Worm (Caenorhabditis elegans) whole organism, mixed stage, embryonic: Measurements from ENCODE around the gene mrpl-28.

ENCODE experiments used
- M03D4.4 ChIP-seq: sonication (generic microtip); optimal IDR thresholded peaks from 2 replicates; lab custom pipeline; 2017; ENCODE audit warnings: mild to moderate bottlenecking, missing genetic modification characterization, missing compliant biosample characterization
- bed-3 ChIP-seq: fragments of 200-800 bp; sonication (Bioruptor generic); optimal IDR thresholded peaks from 3 replicates; lab custom pipeline; 2018; ENCODE audit warnings: mild to moderate bottlenecking, missing genetic modification characterization, moderate library complexity, missing compliant biosample characterization
- blmp-1 ChIP-seq: fragments of 150-350 bp; optimal IDR thresholded peaks from 2 replicates; lab custom pipeline; 2014; ENCODE audit warnings: missing biosample characterization, missing genetic modification characterization
- ceh-39 ChIP-seq: fragments of 150-350 bp; optimal IDR thresholded peaks from 2 replicates; lab custom pipeline; 2014; ENCODE audit warnings: missing biosample characterization, missing genetic modification characterization
- ceh-43 ChIP-seq: fragments of 200-800 bp; sonication (Bioruptor generic); optimal IDR thresholded peaks from 2 replicates; lab custom pipeline; 2018; ENCODE audit warnings: mild to moderate bottlenecking, missing genetic modification characterization, moderate library complexity, missing compliant biosample characterization
- ceh-83 ChIP-seq: fragments of 200-800 bp; sonication (Bioruptor generic); optimal IDR thresholded peaks from 2 replicates; lab custom pipeline; 2018; ENCODE audit warnings: mild to moderate bottlenecking, missing genetic modification characterization, missing compliant biosample characterization
- ces-1 ChIP-seq: fragments of 150-350 bp; optimal IDR thresholded peaks from 2 replicates; lab custom pipeline; 2014; ENCODE audit warnings: missing biosample characterization, missing genetic modification reagents, missing genetic modification characterization
- cnd-1 ChIP-seq: fragments of 200-800 bp; sonication (Bioruptor generic); optimal IDR thresholded peaks from 2 replicates; lab custom pipeline; 2018; ENCODE audit warnings: mild to moderate bottlenecking, missing genetic modification characterization, missing compliant biosample characterization
- drap-1 ChIP-seq: fragments of 200-800 bp; sonication (Bioruptor generic); optimal IDR thresholded peaks from 3 replicates; lab custom pipeline; 2018; ENCODE audit warnings: mild to moderate bottlenecking, missing genetic modification characterization, missing compliant biosample characterization
- elt-1 ChIP-seq: sonication (generic microtip); optimal IDR thresholded peaks from 2 replicates; lab custom pipeline; 2017; ENCODE audit warnings: missing genetic modification characterization, mild to moderate bottlenecking, missing compliant biosample characterization, antibody characterized with exemption, moderate library complexity, borderline replicate concordance; ENCODE audit not compliant: insufficient read depth
- elt-3 ChIP-seq: fragments of 150-350 bp; optimal IDR thresholded peaks from 2 replicates; lab custom pipeline; 2014; ENCODE audit warnings: missing biosample characterization, missing genetic modification characterization
- flh-1 ChIP-seq: fragments of 200-800 bp; sonication (Bioruptor generic); optimal IDR thresholded peaks from 2 replicates; lab custom pipeline; 2018; ENCODE audit warnings: mild to moderate bottlenecking, missing genetic modification characterization, moderate library complexity, missing compliant biosample characterization
- ham-2 ChIP-seq: fragments of 200-800 bp; sonication (Bioruptor generic); optimal IDR thresholded peaks from 2 replicates; lab custom pipeline; 2018; ENCODE audit warnings: mild to moderate bottlenecking, missing genetic modification characterization, missing compliant biosample characterization
- hlh-1 ChIP-seq: fragments of 150-350 bp; optimal IDR thresholded peaks from 2 replicates; lab custom pipeline; 2014; ENCODE audit warnings: missing biosample characterization, missing genetic modification reagents, missing genetic modification characterization
- lin-13 ChIP-seq: fragments of 150-350 bp; optimal IDR thresholded peaks from 2 replicates; lab custom pipeline; 2014; ENCODE audit warnings: missing biosample characterization, missing genetic modification characterization
- lin-32 ChIP-seq: fragments of 200-800 bp; sonication (Bioruptor generic); optimal IDR thresholded peaks from 2 replicates; lab custom pipeline; 2018; ENCODE audit warnings: mild to moderate bottlenecking, missing genetic modification characterization, missing compliant biosample characterization
- lsy-2 ChIP-seq: fragments of 150-350 bp; optimal IDR thresholded peaks from 2 replicates; lab custom pipeline; 2014; ENCODE audit warnings: missing biosample characterization, missing genetic modification characterization
- mab-5 ChIP-seq: fragments of 150-350 bp; optimal IDR thresholded peaks from 2 replicates; lab custom pipeline; 2014; ENCODE audit warnings: missing biosample characterization, missing genetic modification characterization
- mep-1 ChIP-seq: fragments of 150-350 bp; optimal IDR thresholded peaks from 2 replicates; lab custom pipeline; 2017; ENCODE audit warnings: missing biosample characterization, missing genetic modification reagents, missing genetic modification characterization, inconsistent platforms
- mls-2 ChIP-seq: sonication (generic microtip); optimal IDR thresholded peaks from 2 replicates; lab custom pipeline; 2016; ENCODE audit warnings: mild to moderate bottlenecking, missing genetic modification characterization, moderate library complexity, missing compliant biosample characterization
- nhr-12 ChIP-seq: fragments of 150-350 bp; optimal IDR thresholded peaks from 2 replicates; lab custom pipeline; 2014; ENCODE audit warnings: missing biosample characterization, missing genetic modification characterization
- nhr-2 ChIP-seq: fragments of 150-350 bp; optimal IDR thresholded peaks from 2 replicates; lab custom pipeline; 2014; ENCODE audit warnings: missing biosample characterization, missing genetic modification characterization
- nhr-237 ChIP-seq: fragments of 150-350 bp; optimal IDR thresholded peaks from 2 replicates; lab custom pipeline; 2014; ENCODE audit warnings: missing biosample characterization, missing genetic modification characterization
- nhr-28 ChIP-seq: fragments of 150-350 bp; optimal IDR thresholded peaks from 2 replicates; lab custom pipeline; 2014; ENCODE audit warnings: missing biosample characterization, missing genetic modification characterization
- nhr-76 ChIP-seq: sonication (generic microtip); optimal IDR thresholded peaks from 2 replicates; lab custom pipeline; 2017; ENCODE audit warnings: missing biosample characterization, missing genetic modification characterization
- pha-4 ChIP-seq: fragments of 150-350 bp; optimal IDR thresholded peaks from 2 replicates; lab custom pipeline; 2018; ENCODE audit warnings: missing biosample characterization, missing genetic modification reagents, missing genetic modification characterization
- sem-2 ChIP-seq: fragments of 200-800 bp; sonication (Bioruptor generic); optimal IDR thresholded peaks from 2 replicates; lab custom pipeline; 2018; ENCODE audit warnings: mild to moderate bottlenecking, missing genetic modification characterization, missing compliant biosample characterization
- snpc-4 ChIP-seq: fragments of 150-350 bp; optimal IDR thresholded peaks from 2 replicates; lab custom pipeline; 2014; ENCODE audit warnings: missing biosample characterization, missing genetic modification characterization
- sptf-1 ChIP-seq: sonication (generic microtip); optimal IDR thresholded peaks from 2 replicates; lab custom pipeline; 2017; ENCODE audit warnings: mild to moderate bottlenecking, missing genetic modification characterization, moderate library complexity, missing compliant biosample characterization
- tbx-8 ChIP-seq: fragments of 200-800 bp; sonication (Bioruptor generic); optimal IDR thresholded peaks from 2 replicates; lab custom pipeline; 2018; ENCODE audit warnings: mild to moderate bottlenecking, missing genetic modification characterization, moderate library complexity, missing compliant biosample characterization
- unc-120 ChIP-seq: sonication (generic microtip); optimal IDR thresholded peaks from 2 replicates; lab custom pipeline; 2017; ENCODE audit warnings: missing genetic modification characterization, missing compliant biosample characterization; ENCODE audit not compliant: poor library complexity, severe bottlenecking
- unc-39 ChIP-seq: fragments of 150-350 bp; optimal IDR thresholded peaks from 2 replicates; lab custom pipeline; 2014; ENCODE audit warnings: missing biosample characterization, missing genetic modification characterization
- unc-62 ChIP-seq: fragments of 150-350 bp; optimal IDR thresholded peaks from 2 replicates; lab custom pipeline; 2014; ENCODE audit warnings: missing biosample characterization, missing genetic modification reagents, missing genetic modification characterization
- zip-8 ChIP-seq: fragments of 150-350 bp; optimal IDR thresholded peaks from 2 replicates; lab custom pipeline; 2014; ENCODE audit warnings: missing biosample characterization, missing genetic modification characterization
- ztf-11 ChIP-seq: fragments of 150-350 bp; optimal IDR thresholded peaks from 2 replicates; lab custom pipeline; 2014; ENCODE audit warnings: missing biosample characterization, missing genetic modification characterization

mrpl-28 gene

DNA sequence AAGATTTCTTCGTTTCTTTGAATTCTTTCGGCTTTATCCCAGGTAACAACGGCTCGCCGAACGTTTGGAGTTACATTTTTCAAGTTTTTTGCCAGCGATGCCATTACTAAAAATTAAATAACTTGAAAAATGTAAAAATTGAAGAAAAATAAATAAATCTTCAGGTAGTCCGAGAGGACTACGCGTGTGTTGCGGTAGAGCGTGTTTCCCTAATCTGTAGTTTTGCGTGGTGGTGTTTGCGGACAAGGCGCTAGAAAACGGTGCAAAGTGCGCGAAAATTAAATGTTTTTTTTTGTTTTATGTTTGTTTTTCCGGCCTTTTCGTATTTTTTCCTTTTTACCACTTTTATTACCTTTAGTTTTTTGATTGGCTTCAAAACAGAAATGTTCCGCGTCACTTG lies at the start of gene mrpl-28:
Gene mrpl-28 (minus strand): TSS at position 106 of the 400 bp plus-strand sequence.
- TF ChIP-seq ceh-39 (tag; lab: Kevin White, UChicago): peak; percentile 74
- no peak for TF ChIP-seq nhr-12 (tag; lab: Kevin White, UChicago)
- TF ChIP-seq blmp-1 (tag; lab: Kevin White, UChicago): no peak
- TF ChIP-seq mls-2: no peak
- TF ChIP-seq ces-1 (GFP tag; lab: Kevin White, UChicago): peak; percentile 81
- TF ChIP-seq sem-2: no peak
- TF ChIP-seq lin-13 (tag; lab: Kevin White, UChicago): peak; percentile 93
- TF ChIP-seq unc-39 (tag; lab: Kevin White, UChicago): no peak
- TF ChIP-seq M03D4.4 (tag; lab: Kevin White, UChicago): no peak
- no peak for TF ChIP-seq unc-120 (tag; lab: Kevin White, UChicago)
- TF ChIP-seq lin-32 (GFP tag; lab: Kevin White, UChicago): no peak
- peak; percentile 15 for TF ChIP-seq sptf-1 (tag; lab: Kevin White, UChicago)
- no peak for TF ChIP-seq ham-2 (GFP tag; lab: Kevin White, UChicago)
- no peak for TF ChIP-seq nhr-2 (tag; lab: Kevin White, UChicago)
- TF ChIP-seq cnd-1 (tag; lab: Kevin White, UChicago): no peak
- TF ChIP-seq nhr-28 (tag; lab: Kevin White, UChicago): no peak
- no peak for TF ChIP-seq bed-3 (GFP tag; lab: Kevin White, UChicago)
- no peak for TF ChIP-seq snpc-4 (tag; lab: Kevin White, UChicago)
- no peak for TF ChIP-seq tbx-8
- TF ChIP-seq nhr-76 (tag; lab: Kevin White, UChicago): no peak
- TF ChIP-seq hlh-1 (tag; lab: Kevin White, UChicago): peak; percentile 29
- no peak for TF ChIP-seq elt-3
- TF ChIP-seq mep-1 (tag; lab: Kevin White, UChicago): peak; percentile 78
- TF ChIP-seq unc-62 (GFP tag; lab: Kevin White, UChicago): no peak
- no peak for TF ChIP-seq ztf-11
- TF ChIP-seq flh-1: no peak
- TF ChIP-seq zip-8: no peak
- no peak for TF ChIP-seq ceh-43 (GFP tag; lab: Kevin White, UChicago)
- TF ChIP-seq mab-5 (tag; lab: Kevin White, UChicago): no peak
- TF ChIP-seq ceh-83 (GFP tag; lab: Kevin White, UChicago): no peak
- TF ChIP-seq drap-1 (GFP tag; lab: Kevin White, UChicago): no peak
- TF ChIP-seq nhr-237: peak; percentile 84
- TF ChIP-seq pha-4 (tag; lab: Kevin White, UChicago): peak; percentile 86
- no peak for TF ChIP-seq elt-1
- TF ChIP-seq lsy-2 (tag; lab: Kevin White, UChicago): peak; percentile 75

DNA sequence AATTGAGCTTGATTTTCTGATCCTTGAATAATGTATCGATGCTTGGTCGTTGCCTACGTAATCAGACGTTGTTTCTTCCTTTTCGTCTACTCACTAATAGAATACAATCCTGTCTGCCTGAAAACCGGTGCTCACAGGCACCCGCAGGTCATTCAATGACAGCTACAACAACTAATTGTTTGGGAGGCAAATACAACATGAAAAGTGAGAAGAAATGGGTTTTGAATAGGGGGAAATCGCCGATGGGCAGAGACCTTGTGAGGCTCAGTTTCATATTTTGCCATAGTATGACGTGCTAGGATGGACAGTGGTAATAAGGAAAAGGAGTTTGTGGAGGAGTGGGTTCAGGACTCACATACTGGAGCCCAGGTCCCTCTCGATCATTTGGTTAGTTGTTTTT lies 40.9 kb upstream of the mrpl-28 start, which contains the start of gene chs-2:
Gene chs-2 (plus strand): TSS at position 301 of the 400 bp plus-strand sequence.
- TF ChIP-seq ceh-83 (GFP tag; lab: Kevin White, UChicago): no peak
- TF ChIP-seq hlh-1 (tag; lab: Kevin White, UChicago): no peak
- TF ChIP-seq snpc-4 (tag; lab: Kevin White, UChicago): no peak
- no peak for TF ChIP-seq lsy-2 (tag; lab: Kevin White, UChicago)
- TF ChIP-seq mls-2: no peak
- no peak for TF ChIP-seq blmp-1 (tag; lab: Kevin White, UChicago)
- TF ChIP-seq cnd-1 (tag; lab: Kevin White, UChicago): no peak
- no peak for TF ChIP-seq mep-1 (tag; lab: Kevin White, UChicago)
- no peak for TF ChIP-seq ham-2 (GFP tag; lab: Kevin White, UChicago)
- TF ChIP-seq nhr-237: no peak
- TF ChIP-seq nhr-76 (tag; lab: Kevin White, UChicago): no peak
- no peak for TF ChIP-seq ceh-39 (tag; lab: Kevin White, UChicago)
- TF ChIP-seq mab-5 (tag; lab: Kevin White, UChicago): no peak
- no peak for TF ChIP-seq ces-1 (GFP tag; lab: Kevin White, UChicago)
- no peak for TF ChIP-seq M03D4.4 (tag; lab: Kevin White, UChicago)
- no peak for TF ChIP-seq nhr-2 (tag; lab: Kevin White, UChicago)

DNA sequence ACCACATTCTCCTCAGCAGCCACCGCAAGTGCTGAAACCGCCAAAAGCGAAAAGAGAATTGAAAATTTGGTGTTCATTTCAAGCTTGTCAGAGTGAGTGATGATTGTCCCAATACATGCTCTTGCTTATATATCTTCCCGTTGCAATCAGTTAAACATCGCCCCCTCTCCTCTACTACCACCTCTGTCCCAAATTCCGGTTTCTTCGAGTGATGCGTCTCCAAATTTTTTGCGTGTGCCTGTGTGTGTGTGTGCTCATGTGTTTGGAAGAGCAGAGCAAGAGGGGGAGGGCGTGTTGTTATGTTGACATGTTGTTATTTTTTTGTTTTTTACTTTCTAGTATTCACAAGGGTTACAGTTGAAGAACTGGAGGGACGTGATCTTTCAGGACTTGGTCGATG lies 38.6 kb upstream of the mrpl-28 start, which contains the start of gene abu-11:
Gene abu-11 (minus strand): TSS at position 101 of the 400 bp plus-strand sequence.
- TF ChIP-seq zip-8: no peak
- TF ChIP-seq nhr-76 (tag; lab: Kevin White, UChicago): no peak
- TF ChIP-seq lin-13 (tag; lab: Kevin White, UChicago): no peak
- TF ChIP-seq ztf-11: no peak
- TF ChIP-seq bed-3 (GFP tag; lab: Kevin White, UChicago): no peak
- no peak for TF ChIP-seq ham-2 (GFP tag; lab: Kevin White, UChicago)
- no peak for TF ChIP-seq blmp-1 (tag; lab: Kevin White, UChicago)
- TF ChIP-seq nhr-2 (tag; lab: Kevin White, UChicago): no peak
- TF ChIP-seq unc-39 (tag; lab: Kevin White, UChicago): no peak
- TF ChIP-seq M03D4.4 (tag; lab: Kevin White, UChicago): no peak
- TF ChIP-seq tbx-8: no peak
